Fruit fly (Drosophila melanogaster) whole organism, embryonic: ENCODE measurements around the gene CG33647.

Source experiments
- Abd-B ChIP-seq: fragments of 200-800 bp; sonication (Bioruptor generic); optimal IDR thresholded peaks from 2 replicates; lab custom pipeline; 2018; ENCODE audit warnings: missing biosample characterization, mild to moderate bottlenecking, missing genetic modification characterization, moderate library complexity
- CG1024 ChIP-seq: fragments of 200-800 bp; sonication (Bioruptor generic); IDR thresholded peaks from 2 replicates; pipeline ENCODE4 v1.3.6; 2022; ENCODE audit warnings: missing biosample characterization, missing genetic modification characterization
- CG11504 ChIP-seq: fragments of 200-800 bp; sonication (Bioruptor generic); optimal IDR thresholded peaks from 3 replicates; lab custom pipeline; 2019; ENCODE audit warnings: missing biosample characterization, mild to moderate bottlenecking, missing genetic modification characterization, moderate library complexity
- CG11696 ChIP-seq: fragments of 200-800 bp; sonication (Bioruptor generic); IDR thresholded peaks from 2 replicates; pipeline ENCODE4 v1.3.6; 2022; ENCODE audit warnings: missing biosample characterization, missing genetic modification characterization
- CG13775 ChIP-seq: fragments of 200-800 bp; sonication (Bioruptor generic); optimal IDR thresholded peaks from 3 replicates; lab custom pipeline; 2017; ENCODE audit warnings: missing biosample characterization, mild to moderate bottlenecking, missing genetic modification characterization
- CG14965 ChIP-seq: fragments of 200-800 bp; sonication (Bioruptor generic); optimal IDR thresholded peaks from 2 replicates; lab custom pipeline; 2016; ENCODE audit warnings: missing biosample characterization, missing genetic modification characterization, borderline replicate concordance
- CG1603 ChIP-seq: fragments of 200-800 bp; sonication (Bioruptor generic); optimal IDR thresholded peaks from 2 replicates; lab custom pipeline; 2019; ENCODE audit warnings: missing biosample characterization, mild to moderate bottlenecking, missing genetic modification characterization, moderate library complexity
- CG17359 ChIP-seq: fragments of 200-800 bp; sonication (Bioruptor generic); optimal IDR thresholded peaks from 3 replicates; lab custom pipeline; 2018; ENCODE audit warnings: missing biosample characterization, mild to moderate bottlenecking, missing genetic modification characterization, moderate library complexity
- CG18599 ChIP-seq: fragments of 200-800 bp; sonication (Bioruptor generic); optimal IDR thresholded peaks from 3 replicates; lab custom pipeline; 2017; ENCODE audit warnings: missing biosample characterization, missing genetic modification characterization, mild to moderate bottlenecking, moderate library complexity, missing genetic modification reagents
- CG18764 ChIP-seq: fragments of 200-800 bp; sonication (Bioruptor generic); optimal IDR thresholded peaks from 3 replicates; lab custom pipeline; 2016; ENCODE audit warnings: missing biosample characterization, missing genetic modification characterization
- CG2129 ChIP-seq: fragments of 200-800 bp; sonication (Bioruptor generic); IDR thresholded peaks from 2 replicates; pipeline ENCODE4 v1.3.6; 2022; ENCODE audit warnings: missing biosample characterization, missing genetic modification characterization; ENCODE audit not compliant: partially characterized antibody
- CG3065 ChIP-seq: fragments of 200-800 bp; sonication (Bioruptor generic); optimal IDR thresholded peaks from 2 replicates; lab custom pipeline; 2016; ENCODE audit warnings: missing biosample characterization, missing genetic modification characterization
- CG31224 ChIP-seq: fragments of 200-800 bp; sonication (Bioruptor generic); IDR thresholded peaks from 2 replicates; pipeline ENCODE4 v1.3.6; 2022; ENCODE audit warnings: missing biosample characterization, missing genetic modification characterization
- CG3281 ChIP-seq: fragments of 200-800 bp; sonication (Bioruptor generic); optimal IDR thresholded peaks from 3 replicates; lab custom pipeline; 2017; ENCODE audit warnings: missing biosample characterization, mild to moderate bottlenecking, missing genetic modification characterization
- CG6689 ChIP-seq: fragments of 200-800 bp; sonication (Bioruptor generic); IDR thresholded peaks from 2 replicates; pipeline ENCODE4 v1.3.6; 2022; ENCODE audit warnings: missing biosample characterization, missing genetic modification characterization
- CG7786 ChIP-seq: fragments of 200-800 bp; sonication (Bioruptor generic); optimal IDR thresholded peaks from 2 replicates; lab custom pipeline; 2016; ENCODE audit warnings: missing biosample characterization, missing genetic modification characterization
- CG7839 ChIP-seq: fragments of 200-800 bp; sonication (Bioruptor generic); optimal IDR thresholded peaks from 3 replicates; lab custom pipeline; 2018; ENCODE audit warnings: missing biosample characterization, mild to moderate bottlenecking, missing genetic modification characterization, moderate library complexity
- CG8290 ChIP-seq, 3 experiments: fragments of 200-800 bp; sonication (Bioruptor generic); optimal IDR thresholded peaks; 2 replicates each; lab custom pipeline; 2016 to 2019; ENCODE audit warnings: missing biosample characterization in 3 of 3, missing genetic modification characterization in 3 of 3, mild to moderate bottlenecking in 2 of 3, moderate library complexity in 1 of 3
- CG9932 ChIP-seq: fragments of 200-800 bp; sonication (Bioruptor generic); IDR thresholded peaks from 2 replicates; pipeline ENCODE4 v1.3.6; 2022; ENCODE audit warnings: missing biosample characterization, missing genetic modification characterization
- CHES-1-like ChIP-seq: fragments of 200-800 bp; sonication (Bioruptor generic); optimal IDR thresholded peaks from 2 replicates; lab custom pipeline; 2016; ENCODE audit warnings: missing biosample characterization, missing genetic modification characterization
- HLH54F ChIP-seq: fragments of 200-800 bp; sonication (Bioruptor generic); optimal IDR thresholded peaks from 3 replicates; lab custom pipeline; 2016; ENCODE audit warnings: missing biosample characterization, missing genetic modification characterization
- Jarid2 ChIP-seq: fragments of 200-800 bp; sonication (Bioruptor generic); optimal IDR thresholded peaks from 3 replicates; lab custom pipeline; 2017; ENCODE audit warnings: mild to moderate bottlenecking, missing biosample characterization, missing genetic modification reagents, missing genetic modification characterization
- Med ChIP-seq: fragments of 200-800 bp; sonication (Bioruptor generic); peaks from one replicate; lab custom pipeline; 2016; ENCODE audit warnings: missing biosample characterization, missing genetic modification characterization, mild to moderate bottlenecking, inconsistent platforms, moderate library complexity
- Rx ChIP-seq: fragments of 200-800 bp; sonication (Bioruptor generic); IDR thresholded peaks from 2 replicates; pipeline ENCODE4 v1.3.6; 2022; ENCODE audit warnings: missing biosample characterization, missing genetic modification characterization
- Sry-β ChIP-seq: fragments of 200-800 bp; sonication (Bioruptor generic); optimal IDR thresholded peaks from 2 replicates; lab custom pipeline; 2018; ENCODE audit warnings: missing biosample characterization, mild to moderate bottlenecking, missing genetic modification characterization, moderate library complexity
- Tbp ChIP-seq: fragments of >200 bp; optimal IDR thresholded peaks from 2 replicates; lab custom pipeline; 2018; ENCODE audit warnings: missing biosample characterization, missing genetic modification characterization
- abd-A ChIP-seq: fragments of 200-800 bp; sonication (Bioruptor generic); optimal IDR thresholded peaks from 3 replicates; lab custom pipeline; 2019; ENCODE audit warnings: missing biosample characterization, mild to moderate bottlenecking, missing genetic modification characterization, moderate library complexity
- ap ChIP-seq: fragments of 200-800 bp; sonication (Bioruptor generic); IDR thresholded peaks from 2 replicates; pipeline ENCODE4 v1.3.6; 2022; ENCODE audit warnings: missing biosample characterization, missing genetic modification characterization
- chinmo ChIP-seq: fragments of 200-800 bp; sonication (Bioruptor generic); IDR thresholded peaks from 4 replicates; pipeline ENCODE4 v1.3.6; 2022; ENCODE audit warnings: missing biosample characterization, missing genetic modification characterization; ENCODE audit not compliant: partially characterized antibody
- dan ChIP-seq: fragments of 200-800 bp; sonication (Bioruptor generic); IDR thresholded peaks from 2 replicates; pipeline ENCODE4 v1.3.6; 2022; ENCODE audit warnings: missing biosample characterization, missing genetic modification characterization
- gt ChIP-seq: fragments of 200-800 bp; sonication (Bioruptor generic); IDR thresholded peaks from 2 replicates; pipeline ENCODE4 v1.3.6; 2022; ENCODE audit warnings: missing biosample characterization, missing genetic modification characterization
- hbn ChIP-seq: fragments of 200-800 bp; sonication (Bioruptor generic); IDR thresholded peaks from 2 replicates; pipeline ENCODE4 v1.3.6; 2022; ENCODE audit warnings: missing biosample characterization, missing genetic modification characterization; ENCODE audit not compliant: partially characterized antibody
- lab ChIP-seq: fragments of 200-800 bp; sonication (Bioruptor generic); optimal IDR thresholded peaks from 3 replicates; lab custom pipeline; 2017; ENCODE audit warnings: missing biosample characterization, missing genetic modification characterization, mild to moderate bottlenecking, moderate library complexity, missing genetic modification reagents
- nerfin-1 ChIP-seq: fragments of 200-800 bp; sonication (Bioruptor generic); optimal IDR thresholded peaks from 3 replicates; lab custom pipeline; 2019; ENCODE audit warnings: missing biosample characterization, mild to moderate bottlenecking, missing genetic modification characterization, moderate library complexity
- run ChIP-seq: fragments of 200-800 bp; sonication (Bioruptor generic); optimal IDR thresholded peaks from 3 replicates; lab custom pipeline; 2018; ENCODE audit warnings: missing biosample characterization, mild to moderate bottlenecking, missing genetic modification characterization
- seq ChIP-seq: fragments of 200-800 bp; sonication (Bioruptor generic); IDR thresholded peaks from 2 replicates; pipeline ENCODE4 v1.3.6; 2022; ENCODE audit warnings: missing biosample characterization, missing genetic modification characterization
- unpg ChIP-seq: fragments of 200-800 bp; sonication (Bioruptor generic); optimal IDR thresholded peaks from 3 replicates; lab custom pipeline; 2018; ENCODE audit warnings: missing biosample characterization, mild to moderate bottlenecking, missing genetic modification characterization, moderate library complexity
- vfl ChIP-seq: fragments of 200-800 bp; sonication (Bioruptor generic); optimal IDR thresholded peaks from 2 replicates; lab custom pipeline; 2016; ENCODE audit warnings: missing biosample characterization, missing genetic modification characterization
- yki ChIP-seq: fragments of >200 bp; optimal IDR thresholded peaks from 3 replicates; lab custom pipeline; 2018
- zfh1 ChIP-seq: fragments of 200-800 bp; sonication (Bioruptor generic); IDR thresholded peaks from 3 replicates; pipeline ENCODE4 v1.3.6; 2022; ENCODE audit warnings: missing biosample characterization, missing genetic modification characterization

CG33647 gene

DNA sequence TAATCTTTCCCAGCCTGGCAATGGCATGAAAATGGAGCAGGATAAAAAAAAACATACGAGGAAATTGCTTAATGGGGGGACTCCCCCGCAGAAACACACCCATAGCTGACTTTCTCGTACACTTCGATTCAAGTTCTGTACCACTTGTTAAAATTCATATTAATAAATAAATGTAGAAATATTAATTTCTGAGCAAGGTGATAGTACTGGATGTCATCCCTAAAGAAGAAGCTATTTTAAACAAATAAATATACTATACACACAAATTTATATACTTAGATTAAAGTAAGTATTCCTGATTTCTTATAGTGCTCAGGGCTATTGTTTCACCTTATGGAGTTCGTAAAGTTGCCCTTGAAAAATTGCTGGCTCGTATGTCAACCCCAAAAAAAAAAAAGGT is 30.4 kb upstream of the CG33647 start (continued):
- TF ChIP-seq Tbp (GFP tag; lab: Kevin White, UChicago) (no peak), CG3281 (GFP tag; lab: Kevin White, UChicago) (peak; percentile 22), Abd-B (GFP tag; lab: Kevin White, UChicago) (no peak), CG3065 (GFP tag; lab: Kevin White, UChicago) (no peak), lab (GFP tag; lab: Kevin White, UChicago) (peak; percentile 53), CG1024 (GFP tag; lab: Robert Waterston, UW) (no peak), CG14965 (GFP tag; lab: Kevin White, UChicago) (no peak), run (tag; lab: Kevin White, UChicago) (no peak), seq (GFP tag; lab: Robert Waterston, UW) (0 out of 2 replicates have a peak, but pooled peaks have one; percentile 23), CG31224 (GFP tag; lab: Robert Waterston, UW) (no peak), ap (GFP tag; lab: Robert Waterston, UW) (no peak), nerfin-1 (tag; lab: Kevin White, UChicago) (no peak), CG7786 (GFP tag; lab: Kevin White, UChicago) (no peak), CG18764 (GFP tag; lab: Kevin White, UChicago) (no peak), hbn (no peak), gt (no peak), CG17359 (tag; lab: Kevin White, UChicago) (peak; percentile 22), CG13775 (GFP tag; lab: Kevin White, UChicago) (no peak), CG18599 (peak; percentile 27), CG11696 (GFP tag; lab: Robert Waterston, UW) (no peak), CG1603 (tag; lab: Kevin White, UChicago) (no peak), CHES-1-like (no peak), CG11504 (tag; lab: Kevin White, UChicago) (peak; percentile 50), yki (lab: Kevin White, UChicago) (no peak), zfh1 (GFP tag; lab: Robert Waterston, UW) (no peak), HLH54F (GFP tag; lab: Kevin White, UChicago) (no peak), unpg (GFP tag; lab: Kevin White, UChicago) (peak; percentile 18), Sry-β (no peak), CG6689 (GFP tag; lab: Robert Waterston, UW) (no peak)

DNA sequence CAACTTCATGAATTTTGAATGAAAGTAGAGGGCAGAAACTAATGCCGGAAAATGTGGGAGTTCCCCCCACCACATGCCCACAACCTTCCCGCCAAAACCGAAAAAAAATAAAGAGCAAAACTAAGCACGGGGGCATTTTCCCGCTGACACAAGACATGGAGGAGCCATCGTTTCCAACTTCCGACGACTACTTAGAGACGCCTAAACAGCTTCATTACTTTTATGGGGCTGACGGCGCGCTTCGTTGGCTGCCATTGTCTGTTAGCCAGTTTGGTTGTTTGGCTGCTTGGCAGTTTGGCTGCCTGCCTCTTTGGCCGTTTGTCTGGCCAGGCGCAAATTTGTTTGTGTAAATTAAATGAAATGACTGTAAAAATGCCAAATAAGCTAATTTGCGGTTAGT is 21.9 kb upstream of the CG33647 start:
- TF ChIP-seq CG7839 (tag; lab: Kevin White, UChicago), result no peak
- TF ChIP-seq Rx, result no peak
- peak; percentile 26; the same call in 1 of the 2 replicates for TF ChIP-seq CG9932
- TF ChIP-seq Jarid2, result no peak
- peak; percentile 57 for TF ChIP-seq Med (GFP tag; lab: Kevin White, UChicago)
- TF ChIP-seq chinmo (GFP tag; lab: Robert Waterston, UW), result 0 out of 4 replicates have a peak, but pooled peaks have one; percentile 32
- TF ChIP-seq abd-A (tag; lab: Kevin White, UChicago), result peak; percentile 88
- TF ChIP-seq vfl (GFP tag; lab: Kevin White, UChicago), result no peak
- TF ChIP-seq dan (GFP tag; lab: Robert Waterston, UW), result no peak
- no peak for TF ChIP-seq CG2129 (GFP tag; lab: Robert Waterston, UW)
- no peak for TF ChIP-seq CG8290 (GFP tag; optimal IDR thresholded peaks at IDR 0.05; lab: Kevin White, UChicago)
- TF ChIP-seq CG8290 (tag; optimal IDR thresholded peaks at IDR 0.05; lab: Kevin White, UChicago), result peak in 1 of 2 experiments; percentile 10
